Worm (Caenorhabditis elegans) whole organism, mixed stage, embryonic: ENCODE data around the gene C05A2.4.

Source experiments
- M03D4.4 ChIP-seq: sonication (generic microtip); optimal IDR thresholded peaks from 2 replicates; lab custom pipeline; 2017; ENCODE audit warnings: mild to moderate bottlenecking, missing genetic modification characterization, missing compliant biosample characterization
- bed-3 ChIP-seq: fragments of 200-800 bp; sonication (Bioruptor generic); optimal IDR thresholded peaks from 3 replicates; lab custom pipeline; 2018; ENCODE audit warnings: mild to moderate bottlenecking, missing genetic modification characterization, moderate library complexity, missing compliant biosample characterization
- blmp-1 ChIP-seq: fragments of 150-350 bp; optimal IDR thresholded peaks from 2 replicates; lab custom pipeline; 2014; ENCODE audit warnings: missing biosample characterization, missing genetic modification characterization
- ceh-39 ChIP-seq: fragments of 150-350 bp; optimal IDR thresholded peaks from 2 replicates; lab custom pipeline; 2014; ENCODE audit warnings: missing biosample characterization, missing genetic modification characterization
- ceh-83 ChIP-seq: fragments of 200-800 bp; sonication (Bioruptor generic); optimal IDR thresholded peaks from 2 replicates; lab custom pipeline; 2018; ENCODE audit warnings: mild to moderate bottlenecking, missing genetic modification characterization, missing compliant biosample characterization
- ces-1 ChIP-seq: fragments of 150-350 bp; optimal IDR thresholded peaks from 2 replicates; lab custom pipeline; 2014; ENCODE audit warnings: missing biosample characterization, missing genetic modification reagents, missing genetic modification characterization
- cnd-1 ChIP-seq: fragments of 200-800 bp; sonication (Bioruptor generic); optimal IDR thresholded peaks from 2 replicates; lab custom pipeline; 2018; ENCODE audit warnings: mild to moderate bottlenecking, missing genetic modification characterization, missing compliant biosample characterization
- drap-1 ChIP-seq: fragments of 200-800 bp; sonication (Bioruptor generic); optimal IDR thresholded peaks from 3 replicates; lab custom pipeline; 2018; ENCODE audit warnings: mild to moderate bottlenecking, missing genetic modification characterization, missing compliant biosample characterization
- elt-1 ChIP-seq: sonication (generic microtip); optimal IDR thresholded peaks from 2 replicates; lab custom pipeline; 2017; ENCODE audit warnings: missing genetic modification characterization, mild to moderate bottlenecking, missing compliant biosample characterization, antibody characterized with exemption, moderate library complexity, borderline replicate concordance; ENCODE audit not compliant: insufficient read depth
- elt-3 ChIP-seq: fragments of 150-350 bp; optimal IDR thresholded peaks from 2 replicates; lab custom pipeline; 2014; ENCODE audit warnings: missing biosample characterization, missing genetic modification characterization
- flh-1 ChIP-seq: fragments of 200-800 bp; sonication (Bioruptor generic); optimal IDR thresholded peaks from 2 replicates; lab custom pipeline; 2018; ENCODE audit warnings: mild to moderate bottlenecking, missing genetic modification characterization, moderate library complexity, missing compliant biosample characterization
- ham-2 ChIP-seq: fragments of 200-800 bp; sonication (Bioruptor generic); optimal IDR thresholded peaks from 2 replicates; lab custom pipeline; 2018; ENCODE audit warnings: mild to moderate bottlenecking, missing genetic modification characterization, missing compliant biosample characterization
- hlh-1 ChIP-seq: fragments of 150-350 bp; optimal IDR thresholded peaks from 2 replicates; lab custom pipeline; 2014; ENCODE audit warnings: missing biosample characterization, missing genetic modification reagents, missing genetic modification characterization
- lin-32 ChIP-seq: fragments of 200-800 bp; sonication (Bioruptor generic); optimal IDR thresholded peaks from 2 replicates; lab custom pipeline; 2018; ENCODE audit warnings: mild to moderate bottlenecking, missing genetic modification characterization, missing compliant biosample characterization
- lsy-2 ChIP-seq: fragments of 150-350 bp; optimal IDR thresholded peaks from 2 replicates; lab custom pipeline; 2014; ENCODE audit warnings: missing biosample characterization, missing genetic modification characterization
- mab-5 ChIP-seq: fragments of 150-350 bp; optimal IDR thresholded peaks from 2 replicates; lab custom pipeline; 2014; ENCODE audit warnings: missing biosample characterization, missing genetic modification characterization
- mls-2 ChIP-seq: sonication (generic microtip); optimal IDR thresholded peaks from 2 replicates; lab custom pipeline; 2016; ENCODE audit warnings: mild to moderate bottlenecking, missing genetic modification characterization, moderate library complexity, missing compliant biosample characterization
- nhr-2 ChIP-seq: fragments of 150-350 bp; optimal IDR thresholded peaks from 2 replicates; lab custom pipeline; 2014; ENCODE audit warnings: missing biosample characterization, missing genetic modification characterization
- nhr-237 ChIP-seq: fragments of 150-350 bp; optimal IDR thresholded peaks from 2 replicates; lab custom pipeline; 2014; ENCODE audit warnings: missing biosample characterization, missing genetic modification characterization
- nhr-28 ChIP-seq: fragments of 150-350 bp; optimal IDR thresholded peaks from 2 replicates; lab custom pipeline; 2014; ENCODE audit warnings: missing biosample characterization, missing genetic modification characterization
- nhr-76 ChIP-seq: sonication (generic microtip); optimal IDR thresholded peaks from 2 replicates; lab custom pipeline; 2017; ENCODE audit warnings: missing biosample characterization, missing genetic modification characterization
- pha-4 ChIP-seq: fragments of 150-350 bp; optimal IDR thresholded peaks from 2 replicates; lab custom pipeline; 2018; ENCODE audit warnings: missing biosample characterization, missing genetic modification reagents, missing genetic modification characterization
- sem-2 ChIP-seq: fragments of 200-800 bp; sonication (Bioruptor generic); optimal IDR thresholded peaks from 2 replicates; lab custom pipeline; 2018; ENCODE audit warnings: mild to moderate bottlenecking, missing genetic modification characterization, missing compliant biosample characterization
- snpc-4 ChIP-seq: fragments of 150-350 bp; optimal IDR thresholded peaks from 2 replicates; lab custom pipeline; 2014; ENCODE audit warnings: missing biosample characterization, missing genetic modification characterization
- sptf-1 ChIP-seq: sonication (generic microtip); optimal IDR thresholded peaks from 2 replicates; lab custom pipeline; 2017; ENCODE audit warnings: mild to moderate bottlenecking, missing genetic modification characterization, moderate library complexity, missing compliant biosample characterization
- tbx-8 ChIP-seq: fragments of 200-800 bp; sonication (Bioruptor generic); optimal IDR thresholded peaks from 2 replicates; lab custom pipeline; 2018; ENCODE audit warnings: mild to moderate bottlenecking, missing genetic modification characterization, moderate library complexity, missing compliant biosample characterization
- unc-120 ChIP-seq: sonication (generic microtip); optimal IDR thresholded peaks from 2 replicates; lab custom pipeline; 2017; ENCODE audit warnings: missing genetic modification characterization, missing compliant biosample characterization; ENCODE audit not compliant: poor library complexity, severe bottlenecking
- unc-39 ChIP-seq: fragments of 150-350 bp; optimal IDR thresholded peaks from 2 replicates; lab custom pipeline; 2014; ENCODE audit warnings: missing biosample characterization, missing genetic modification characterization
- unc-62 ChIP-seq: fragments of 150-350 bp; optimal IDR thresholded peaks from 2 replicates; lab custom pipeline; 2014; ENCODE audit warnings: missing biosample characterization, missing genetic modification reagents, missing genetic modification characterization
- zip-8 ChIP-seq: fragments of 150-350 bp; optimal IDR thresholded peaks from 2 replicates; lab custom pipeline; 2014; ENCODE audit warnings: missing biosample characterization, missing genetic modification characterization
- ztf-11 ChIP-seq: fragments of 150-350 bp; optimal IDR thresholded peaks from 2 replicates; lab custom pipeline; 2014; ENCODE audit warnings: missing biosample characterization, missing genetic modification characterization

The C05A2.4 gene

ce11 chrV:10718037-10718436, 22.8 kb downstream of the C05A2.4 start:
- TF ChIP-seq pha-4 (tag; lab: Kevin White, UChicago): no peak
- TF ChIP-seq elt-3 (tag; lab: Kevin White, UChicago): no peak
- no peak for TF ChIP-seq zip-8
- TF ChIP-seq sem-2: no peak
- TF ChIP-seq mls-2 (tag; lab: Kevin White, UChicago): no peak
- TF ChIP-seq ham-2 (GFP tag; lab: Kevin White, UChicago): no peak
- no peak for TF ChIP-seq lsy-2
- TF ChIP-seq, all 35 proteins: peak for 0

DNA sequence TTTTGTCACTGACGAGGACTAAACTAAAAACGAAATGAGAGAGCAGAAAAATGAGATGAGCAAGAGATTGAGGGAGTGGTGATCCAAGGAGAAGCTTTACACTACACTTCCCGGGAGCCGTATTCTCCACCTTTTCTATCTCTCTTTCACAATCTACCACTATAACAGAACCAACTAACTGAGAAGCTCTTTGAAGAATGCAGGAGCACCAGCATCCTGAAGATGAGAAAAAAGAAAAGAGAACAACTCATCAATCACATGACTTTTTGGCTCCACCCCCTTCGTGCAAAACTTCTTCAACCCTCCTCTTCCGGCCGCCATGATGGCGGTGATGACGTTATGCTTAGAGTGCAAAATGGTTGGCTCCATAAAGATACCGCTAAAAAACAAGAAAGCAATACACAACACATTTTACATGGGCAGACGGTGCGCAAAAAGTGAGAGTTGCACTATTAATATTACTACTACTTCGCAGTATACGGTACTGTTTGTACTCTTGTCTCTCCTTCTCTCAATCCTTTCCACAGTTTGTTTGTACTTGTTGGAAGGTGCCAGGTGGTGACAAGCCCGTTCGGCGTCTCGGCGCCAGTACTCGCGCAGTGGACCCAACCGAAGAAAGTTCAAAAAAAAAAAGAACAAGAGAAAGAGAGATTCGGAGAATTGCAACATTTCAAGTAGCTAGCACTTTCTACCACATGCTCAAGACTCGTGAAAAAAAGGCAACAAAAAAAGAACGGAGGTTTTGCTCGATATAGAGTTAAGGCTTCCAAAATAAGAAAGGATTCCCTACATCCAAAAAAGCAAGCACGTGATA, 23.9 kb downstream of the C05A2.4 start:
- TF ChIP-seq unc-120 (tag; lab: Kevin White, UChicago) (peak; percentile 52), nhr-76 (tag; lab: Kevin White, UChicago) (no peak), M03D4.4 (tag; lab: Kevin White, UChicago) (no peak), flh-1 (GFP tag; lab: Kevin White, UChicago) (no peak), nhr-28 (tag; lab: Kevin White, UChicago) (no peak), ces-1 (GFP tag; lab: Kevin White, UChicago) (no peak), hlh-1 (tag; lab: Kevin White, UChicago) (peak; percentile 22)

DNA sequence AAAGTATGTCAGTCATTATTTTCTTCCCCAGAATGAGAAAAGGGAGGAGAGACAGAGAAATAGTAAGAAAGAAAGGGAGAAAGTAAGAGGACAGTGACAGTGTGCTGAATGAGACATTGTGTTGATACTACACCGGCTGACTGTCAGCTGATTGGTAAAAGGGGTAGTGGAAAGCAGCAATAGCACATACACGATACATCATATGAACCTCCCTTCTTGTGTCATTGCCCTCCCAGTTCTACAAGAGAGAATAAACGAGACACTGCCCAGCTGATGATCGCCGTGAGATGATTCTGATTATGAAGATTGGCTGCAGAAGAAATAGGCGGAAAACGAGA, 24.5 kb downstream of the C05A2.4 start:
- TF ChIP-seq bed-3 (no peak), ham-2 (GFP tag; lab: Kevin White, UChicago) (peak; percentile 39), snpc-4 (tag; lab: Kevin White, UChicago) (no peak), hlh-1 (tag; lab: Kevin White, UChicago) (peak; percentile 29), elt-1 (tag; lab: Kevin White, UChicago) (no peak), unc-39 (tag; lab: Kevin White, UChicago) (no peak), drap-1 (no peak), flh-1 (GFP tag; lab: Kevin White, UChicago) (no peak)

DNA sequence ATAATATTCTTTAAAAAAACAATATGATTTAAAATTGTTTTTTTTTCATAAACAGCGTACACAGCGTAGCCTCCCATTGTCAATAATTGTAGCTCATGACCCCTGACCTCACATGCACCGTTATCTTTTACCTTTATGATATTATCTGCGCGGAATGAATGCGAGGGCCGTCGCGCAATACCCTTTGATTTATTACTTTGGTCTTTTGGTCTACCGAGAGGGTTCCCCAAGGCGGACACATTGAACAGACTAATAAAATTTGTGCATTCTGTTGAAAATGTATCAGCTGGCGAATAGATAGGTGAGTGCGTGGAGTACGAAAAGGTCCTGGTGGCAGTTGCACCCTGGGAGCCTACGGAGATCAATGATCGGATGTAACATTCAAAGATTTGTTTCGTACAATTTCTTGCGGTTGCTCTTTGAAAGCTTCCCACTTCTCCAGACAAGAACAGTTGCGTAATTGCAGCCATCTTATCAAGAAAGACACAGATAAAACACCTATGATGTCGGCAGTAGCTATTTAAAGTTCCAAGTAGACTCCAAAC, 25.1 kb downstream of the C05A2.4 start:
- TF ChIP-seq snpc-4 (tag; lab: Kevin White, UChicago) (no peak), mab-5 (tag; lab: Kevin White, UChicago) (peak; percentile 65), bed-3 (no peak), sem-2 (no peak), nhr-237 (tag; lab: Kevin White, UChicago) (no peak), ceh-39 (no peak), tbx-8 (GFP tag; lab: Kevin White, UChicago) (no peak), lsy-2 (no peak), sptf-1 (tag; lab: Kevin White, UChicago) (no peak), ceh-83 (GFP tag; lab: Kevin White, UChicago) (no peak), elt-3 (tag; lab: Kevin White, UChicago) (no peak), elt-1 (tag; lab: Kevin White, UChicago) (peak; percentile 68), ces-1 (GFP tag; lab: Kevin White, UChicago) (peak; percentile 16), nhr-2 (tag; lab: Kevin White, UChicago) (peak; percentile 79), ham-2 (GFP tag; lab: Kevin White, UChicago) (no peak), hlh-1 (tag; lab: Kevin White, UChicago) (peak; percentile 98), unc-62 (GFP tag; lab: Kevin White, UChicago) (peak; percentile 82), nhr-76 (tag; lab: Kevin White, UChicago) (no peak)

DNA sequence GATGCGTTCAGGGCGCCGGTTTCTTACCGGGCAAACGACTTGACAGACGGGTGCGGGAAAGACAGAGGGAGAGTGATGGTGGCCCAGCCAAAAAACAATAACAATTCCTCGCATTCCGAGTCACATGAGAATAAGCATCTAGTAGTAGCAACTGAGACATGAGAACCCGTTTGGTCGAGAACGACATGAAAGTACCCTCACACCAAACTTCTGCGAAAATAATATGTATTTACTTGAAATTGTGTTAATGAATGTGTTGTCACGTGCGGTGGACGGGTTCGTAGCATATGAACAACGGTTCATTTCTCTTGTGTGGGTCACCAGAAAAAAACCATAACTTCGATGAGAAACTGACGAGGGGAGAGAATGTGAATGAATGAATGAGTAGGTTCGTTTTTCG, 25.6 kb downstream of the C05A2.4 start:
- TF ChIP-seq snpc-4 (tag; lab: Kevin White, UChicago) (no peak), M03D4.4 (tag; lab: Kevin White, UChicago) (no peak), unc-120 (tag; lab: Kevin White, UChicago) (no peak), drap-1 (no peak), ceh-39 (no peak), nhr-237 (tag; lab: Kevin White, UChicago) (no peak), pha-4 (tag; lab: Kevin White, UChicago) (no peak), ceh-83 (GFP tag; lab: Kevin White, UChicago) (no peak), nhr-76 (tag; lab: Kevin White, UChicago) (no peak), ces-1 (GFP tag; lab: Kevin White, UChicago) (no peak), sptf-1 (tag; lab: Kevin White, UChicago) (no peak), nhr-2 (tag; lab: Kevin White, UChicago) (no peak), cnd-1 (tag; lab: Kevin White, UChicago) (no peak), hlh-1 (tag; lab: Kevin White, UChicago) (no peak), flh-1 (GFP tag; lab: Kevin White, UChicago) (no peak), lin-32 (no peak), mab-5 (tag; lab: Kevin White, UChicago) (no peak), ztf-11 (tag; lab: Kevin White, UChicago) (no peak), blmp-1 (tag; lab: Kevin White, UChicago) (no peak)
